Fruit fly (Drosophila melanogaster) whole organism: ENCODE measurements around the gene PolE1.

Experiments
- CG8478 ChIP-seq: fragments of >200 bp; optimal IDR thresholded peaks from 2 replicates; lab custom pipeline; 2018; ENCODE audit warnings: inconsistent platforms
- pan ChIP-seq: fragments of >200 bp; optimal IDR thresholded peaks from 2 replicates; lab custom pipeline; 2017
- usp ChIP-seq: fragments of >200 bp; optimal IDR thresholded peaks from 2 replicates; lab custom pipeline; 2017; ENCODE audit warnings: missing biosample characterization, missing genetic modification characterization, mixed read lengths

DNA sequence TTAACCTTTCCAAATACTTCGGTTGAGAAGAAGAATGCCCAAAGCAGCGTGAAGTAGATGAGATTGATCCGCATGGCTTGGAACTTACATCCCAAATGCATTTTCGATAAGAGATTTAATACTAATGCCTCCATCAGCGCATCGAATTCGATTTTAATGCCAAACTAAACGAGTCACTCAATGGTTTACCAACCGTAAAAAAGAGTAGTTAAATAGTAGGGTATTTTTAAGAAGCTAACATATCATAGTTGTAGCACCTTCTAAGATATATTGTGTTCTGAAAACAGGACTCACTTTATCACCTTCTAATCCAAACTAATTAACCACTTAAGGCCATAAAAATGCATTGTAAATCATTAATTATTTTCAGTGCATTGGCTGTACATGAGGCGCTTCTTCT is 40.9 kb downstream of the PolE1 start, which contains the start of gene CG31515:
- TF ChIP-seq CG8478 (lab: Kevin White, UChicago) = no peak
- no peak for TF ChIP-seq usp (GFP tag; lab: Kevin White, UChicago)
- TF ChIP-seq pan = no peak
